Worm (Caenorhabditis elegans) whole organism, L2 larva: Measurements from ENCODE around the gene Y43F8B.17.

ENCODE experiments used
- R02D3.7 ChIP-seq: fragments of 150-350 bp; optimal IDR thresholded peaks from 2 replicates; lab custom pipeline; 2014; ENCODE audit warnings: missing biosample characterization, missing genetic modification characterization
- ama-1 ChIP-seq: fragments of 150-350 bp; optimal IDR thresholded peaks from 2 replicates; lab custom pipeline; 2018; ENCODE audit warnings: inconsistent platforms
- ceh-82 ChIP-seq: fragments of 150-350 bp; optimal IDR thresholded peaks from 2 replicates; lab custom pipeline; 2014; ENCODE audit warnings: missing biosample characterization, missing genetic modification characterization
- crh-2 ChIP-seq: sonication (generic microtip); optimal IDR thresholded peaks from 2 replicates; lab custom pipeline; 2017; ENCODE audit warnings: missing biosample characterization, missing genetic modification characterization
- dmd-4 ChIP-seq: sonication (generic microtip); optimal IDR thresholded peaks from 2 replicates; lab custom pipeline; 2017; ENCODE audit warnings: missing biosample characterization, missing genetic modification characterization
- egl-27 ChIP-seq: sonication (generic microtip); optimal IDR thresholded peaks from 3 replicates; lab custom pipeline; 2017; ENCODE audit warnings: missing biosample characterization, missing genetic modification reagents, missing genetic modification characterization
- lin-39 ChIP-seq: fragments of 150-350 bp; optimal IDR thresholded peaks from 2 replicates; lab custom pipeline; 2014; ENCODE audit warnings: missing biosample characterization, missing genetic modification reagents, missing genetic modification characterization
- nhr-11 ChIP-seq: fragments of 150-350 bp; optimal IDR thresholded peaks from 2 replicates; lab custom pipeline; 2014; ENCODE audit warnings: missing biosample characterization, missing genetic modification characterization
- nhr-21 ChIP-seq: fragments of 150-350 bp; optimal IDR thresholded peaks from 2 replicates; lab custom pipeline; 2014; ENCODE audit warnings: missing biosample characterization, missing genetic modification characterization
- skn-1 ChIP-seq: sonication (generic microtip); optimal IDR thresholded peaks from 2 replicates; lab custom pipeline; 2017; ENCODE audit warnings: missing biosample characterization, missing genetic modification characterization
- sma-3 ChIP-seq: sonication (generic microtip); optimal IDR thresholded peaks from 2 replicates; lab custom pipeline; 2016; ENCODE audit warnings: missing genetic modification reagents, missing genetic modification characterization, missing compliant biosample characterization
- snpc-4 ChIP-seq: fragments of 150-350 bp; optimal IDR thresholded peaks from 2 replicates; lab custom pipeline; 2014; ENCODE audit warnings: missing biosample characterization, missing genetic modification characterization
- unc-39 ChIP-seq: fragments of 150-350 bp; optimal IDR thresholded peaks from 2 replicates; lab custom pipeline; 2014; ENCODE audit warnings: missing biosample characterization, missing genetic modification characterization
- zag-1 ChIP-seq: fragments of 150-350 bp; optimal IDR thresholded peaks from 2 replicates; lab custom pipeline; 2014; ENCODE audit warnings: missing biosample characterization, missing genetic modification characterization

DNA sequence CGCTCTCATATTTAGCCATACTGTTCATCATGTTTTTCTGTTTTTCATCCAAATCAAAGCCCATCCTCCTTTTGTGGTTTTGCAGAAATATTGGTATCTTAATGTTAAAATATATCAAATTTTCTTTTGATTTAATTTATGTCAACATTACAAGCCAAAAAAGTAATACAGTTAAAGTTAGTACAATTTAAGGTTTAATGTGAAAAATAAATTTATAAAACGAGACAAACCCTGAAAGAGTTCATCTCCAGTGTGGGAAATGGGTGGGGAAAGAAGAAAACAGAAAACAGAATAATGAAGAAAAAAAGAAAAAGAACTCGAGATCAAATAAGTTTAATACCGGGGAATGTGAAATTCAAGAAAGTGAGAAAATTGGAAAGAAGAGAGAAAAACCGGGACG is 35.7 kb upstream of the Y43F8B.17 start, which contains the start of gene M04C3.2:
- TF ChIP-seq snpc-4 (tag; lab: Kevin White, UChicago), result no peak
- no peak for TF ChIP-seq unc-39 (tag; lab: Kevin White, UChicago)
- TF ChIP-seq egl-27 (tag; lab: Kevin White, UChicago), result no peak
- TF ChIP-seq nhr-11, result no peak
- no peak for TF ChIP-seq ceh-82 (tag; lab: Kevin White, UChicago)
- TF ChIP-seq ama-1 (lab: Kevin White, UChicago), result no peak
- no peak for TF ChIP-seq nhr-21 (tag; lab: Kevin White, UChicago)
- TF ChIP-seq sma-3, result no peak
- TF ChIP-seq dmd-4 (tag; lab: Kevin White, UChicago), result no peak
- no peak for TF ChIP-seq skn-1 (tag; lab: Kevin White, UChicago)
- TF ChIP-seq lin-39 (tag; lab: Kevin White, UChicago), result no peak
- TF ChIP-seq zag-1 (tag; lab: Kevin White, UChicago), result no peak
- TF ChIP-seq crh-2 (tag; lab: Kevin White, UChicago), result no peak
- no peak for TF ChIP-seq R02D3.7
